Worm (Caenorhabditis elegans) whole organism, L3 larva: ENCODE data around the gene Y19D2B.1.

Experiments
- egl-5 ChIP-seq: fragments of 150-350 bp; optimal IDR thresholded peaks from 2 replicates; lab custom pipeline; 2017; ENCODE audit warnings: missing biosample characterization, missing genetic modification reagents, missing genetic modification characterization, inconsistent platforms
- elt-2 ChIP-seq: sonication (generic microtip); optimal IDR thresholded peaks from 2 replicates; lab custom pipeline; 2016; ENCODE audit warnings: missing genetic modification reagents, mild to moderate bottlenecking, missing genetic modification characterization, missing compliant biosample characterization

DNA sequence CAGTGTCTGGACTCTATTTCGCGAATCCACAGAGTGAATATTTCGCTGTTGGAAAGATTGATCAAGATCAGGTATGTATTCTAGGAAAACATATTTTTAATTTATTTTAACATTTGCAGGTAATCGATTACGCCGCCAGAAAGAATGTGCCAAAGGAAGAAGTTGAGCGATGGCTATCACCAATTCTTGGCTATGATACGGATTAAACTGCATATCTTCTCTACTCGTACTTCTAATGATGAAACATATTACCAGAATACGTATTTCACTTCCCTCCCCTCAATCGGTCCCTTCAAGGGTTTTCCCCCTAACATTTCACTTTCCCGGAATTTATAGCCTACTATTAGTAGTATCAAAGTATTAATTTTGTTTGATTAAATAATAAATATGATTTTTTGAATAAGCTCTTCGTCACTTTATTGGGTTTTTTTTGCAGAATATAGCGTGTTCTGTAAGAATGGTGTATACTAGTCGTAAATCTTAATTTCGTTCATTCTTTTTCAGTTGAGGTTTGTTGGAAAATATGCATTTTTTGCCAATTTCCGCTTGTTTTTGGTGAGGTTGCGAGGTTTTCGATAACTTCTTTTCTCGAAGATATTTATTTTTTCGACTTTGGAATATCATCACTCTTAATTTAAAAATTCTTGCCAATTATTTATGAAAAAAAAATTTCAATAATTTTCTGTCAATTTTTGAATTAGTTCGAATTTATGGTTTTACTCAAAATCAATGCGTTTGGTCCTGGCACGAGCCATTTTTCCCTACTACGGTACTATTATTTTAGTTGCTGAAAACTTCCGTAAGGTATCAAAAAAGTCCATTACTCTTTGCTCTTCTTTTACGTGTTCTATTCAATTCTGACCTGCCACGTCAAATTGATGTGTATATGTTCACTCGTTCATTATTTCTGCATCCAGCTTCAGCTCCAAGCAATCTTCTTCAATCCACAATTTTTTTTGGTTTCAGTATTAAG lies 8.2 kb upstream of the Y19D2B.1 start:
- TF ChIP-seq elt-2 (tag; lab: Kevin White, UChicago) (no peak), egl-5 (tag; lab: Kevin White, UChicago) (no peak)
